Fruit fly (Drosophila melanogaster) whole organism, embryonic: ENCODE data around the gene CG15553.

ENCODE experiments used
- Adf1 ChIP-seq: fragments of 200-800 bp; sonication (Bioruptor generic); IDR thresholded peaks from 2 replicates; pipeline ENCODE4 v1.3.6; 2022; ENCODE audit warnings: missing biosample characterization, missing genetic modification characterization
- Atf6 ChIP-seq: fragments of 200-800 bp; sonication (Bioruptor generic); IDR thresholded peaks from 2 replicates; pipeline ENCODE4 v1.3.6; 2022; ENCODE audit warnings: missing biosample characterization, missing genetic modification characterization
- CG11093 ChIP-seq: fragments of 200-800 bp; sonication (Bioruptor generic); IDR thresholded peaks from 3 replicates; pipeline ENCODE4 v1.3.6; 2022; ENCODE audit warnings: missing biosample characterization, missing genetic modification characterization
- CG12155 ChIP-seq: fragments of 200-800 bp; sonication (Bioruptor generic); optimal IDR thresholded peaks from 3 replicates; lab custom pipeline; 2016; ENCODE audit warnings: missing biosample characterization, missing genetic modification characterization
- CG1233 ChIP-seq: fragments of 200-800 bp; sonication (Bioruptor generic); optimal IDR thresholded peaks from 4 replicates; lab custom pipeline; 2018; ENCODE audit warnings: missing biosample characterization, mild to moderate bottlenecking, missing genetic modification characterization
- CG15514 ChIP-seq: fragments of 200-800 bp; sonication (Bioruptor generic); optimal IDR thresholded peaks from 3 replicates; lab custom pipeline; 2017; ENCODE audit warnings: missing biosample characterization, missing genetic modification characterization, mild to moderate bottlenecking, moderate library complexity, missing genetic modification reagents
- CG16863 ChIP-seq: fragments of 200-800 bp; sonication (Bioruptor generic); optimal IDR thresholded peaks from 3 replicates; lab custom pipeline; 2016; ENCODE audit warnings: missing biosample characterization, missing genetic modification characterization
- CG17361 ChIP-seq: fragments of 200-800 bp; sonication (Bioruptor generic); IDR thresholded peaks from 3 replicates; pipeline ENCODE4 v1.3.6; 2022; ENCODE audit warnings: missing biosample characterization, missing genetic modification characterization
- CG17385 ChIP-seq: fragments of 200-800 bp; sonication (Bioruptor generic); optimal IDR thresholded peaks from 3 replicates; lab custom pipeline; 2018; ENCODE audit warnings: missing biosample characterization, mild to moderate bottlenecking, missing genetic modification characterization
- CG17612 ChIP-seq: fragments of 200-800 bp; sonication (Bioruptor generic); IDR thresholded peaks from 2 replicates; pipeline ENCODE4 v1.3.6; 2022; ENCODE audit warnings: missing biosample characterization, missing genetic modification characterization
- CG4282 ChIP-seq: fragments of 200-800 bp; sonication (Bioruptor generic); optimal IDR thresholded peaks from 2 replicates; lab custom pipeline; 2016; ENCODE audit warnings: missing biosample characterization, missing genetic modification characterization
- CG5953 ChIP-seq: fragments of 200-800 bp; sonication (Bioruptor generic); IDR thresholded peaks from 2 replicates; pipeline ENCODE4 v1.3.6; 2022; ENCODE audit warnings: missing biosample characterization, missing genetic modification characterization
- CG8290 ChIP-seq, 3 experiments: fragments of 200-800 bp; sonication (Bioruptor generic); optimal IDR thresholded peaks; 2 replicates each; lab custom pipeline; 2016 to 2019; ENCODE audit warnings: missing biosample characterization in 3 of 3, missing genetic modification characterization in 3 of 3, mild to moderate bottlenecking in 2 of 3, moderate library complexity in 1 of 3
- CG8924 ChIP-seq: fragments of 200-800 bp; optimal IDR thresholded peaks from 3 replicates; lab custom pipeline; 2019; ENCODE audit warnings: missing biosample characterization, mild to moderate bottlenecking, missing genetic modification characterization, moderate library complexity
- CG9727 ChIP-seq: fragments of 200-800 bp; sonication (Bioruptor generic); optimal IDR thresholded peaks from 3 replicates; lab custom pipeline; 2017; ENCODE audit warnings: missing biosample characterization, mild to moderate bottlenecking, missing genetic modification characterization
- Camta ChIP-seq: fragments of 200-800 bp; sonication (Bioruptor generic); optimal IDR thresholded peaks from 2 replicates; lab custom pipeline; 2016; ENCODE audit warnings: missing biosample characterization, missing genetic modification characterization
- CrebB ChIP-seq: fragments of 200-800 bp; sonication (Bioruptor generic); optimal IDR thresholded peaks from 3 replicates; lab custom pipeline; 2018; ENCODE audit warnings: missing biosample characterization, mild to moderate bottlenecking, missing genetic modification characterization
- Dll ChIP-seq: fragments of 200-800 bp; sonication (Bioruptor generic); IDR thresholded peaks from 4 replicates; pipeline ENCODE4 v1.3.6; 2022; ENCODE audit warnings: missing biosample characterization, missing genetic modification characterization; ENCODE audit not compliant: partially characterized antibody
- Fer1 ChIP-seq: fragments of 200-800 bp; sonication (Bioruptor generic); optimal IDR thresholded peaks from 2 replicates; lab custom pipeline; 2017; ENCODE audit warnings: missing biosample characterization, mild to moderate bottlenecking, missing genetic modification characterization
- Gug ChIP-seq: fragments of 200-800 bp; sonication (Bioruptor generic); IDR thresholded peaks from 4 replicates; pipeline ENCODE4 v1.3.6; 2022; ENCODE audit warnings: missing biosample characterization, missing genetic modification characterization
- H15 ChIP-seq: fragments of 200-800 bp; sonication (Bioruptor generic); IDR thresholded peaks from 3 replicates; pipeline ENCODE4 v1.3.6; 2022; ENCODE audit warnings: missing biosample characterization, missing genetic modification characterization
- Myb ChIP-seq: fragments of 200-800 bp; sonication (Bioruptor generic); optimal IDR thresholded peaks from 2 replicates; lab custom pipeline; 2016; ENCODE audit warnings: missing biosample characterization, missing genetic modification characterization
- Nf-YB ChIP-seq: fragments of 200-800 bp; sonication (Bioruptor generic); optimal IDR thresholded peaks from 3 replicates; lab custom pipeline; 2019; ENCODE audit warnings: missing biosample characterization, mild to moderate bottlenecking, missing genetic modification characterization, moderate library complexity
- Sry-δ ChIP-seq: fragments of 200-800 bp; sonication (Bioruptor generic); optimal IDR thresholded peaks from 2 replicates; lab custom pipeline; 2016; ENCODE audit warnings: missing biosample characterization, missing genetic modification characterization
- Ssrp ChIP-seq: fragments of 200-800 bp; sonication (Bioruptor generic); optimal IDR thresholded peaks from 2 replicates; lab custom pipeline; 2018; ENCODE audit warnings: missing biosample characterization, mild to moderate bottlenecking, missing genetic modification characterization, moderate library complexity
- cad ChIP-seq: fragments of >200 bp; optimal IDR thresholded peaks from 2 replicates; lab custom pipeline; 2017; ENCODE audit warnings: missing biosample characterization, missing genetic modification characterization
- cwo ChIP-seq: fragments of 200-800 bp; sonication (Bioruptor generic); optimal IDR thresholded peaks from 3 replicates; lab custom pipeline; 2017; ENCODE audit warnings: missing biosample characterization, missing genetic modification characterization, mild to moderate bottlenecking, moderate library complexity, missing genetic modification reagents
- dan ChIP-seq: fragments of 200-800 bp; sonication (Bioruptor generic); IDR thresholded peaks from 2 replicates; pipeline ENCODE4 v1.3.6; 2022; ENCODE audit warnings: missing biosample characterization, missing genetic modification characterization
- en ChIP-seq: fragments of 200-800 bp; sonication (Bioruptor generic); optimal IDR thresholded peaks from 2 replicates; lab custom pipeline; 2016; ENCODE audit warnings: missing biosample characterization, missing genetic modification characterization
- fd96Cb ChIP-seq: fragments of 200-800 bp; sonication (Bioruptor generic); optimal IDR thresholded peaks from 2 replicates; lab custom pipeline; 2018; ENCODE audit warnings: missing biosample characterization, mild to moderate bottlenecking, missing genetic modification characterization, moderate library complexity
- ftz-f1 ChIP-seq: fragments of 200-800 bp; sonication (Bioruptor generic); optimal IDR thresholded peaks from 2 replicates; lab custom pipeline; 2016; ENCODE audit warnings: missing biosample characterization, missing genetic modification characterization
- hkb ChIP-seq, 2 experiments: fragments of 200-800 bp in 1 of 2; fragments of >200 bp in 1 of 2; sonication (Bioruptor generic) in 1 of 2; IDR thresholded peaks in 1 of 2; optimal IDR thresholded peaks in 1 of 2; 2 replicates each; pipeline versions ENCODE4 v1.3.6 to Lab custom; 2017 to 2022; ENCODE audit warnings: missing biosample characterization in 1 of 2, missing genetic modification characterization in 1 of 2
- knrl ChIP-seq: fragments of 200-800 bp; sonication (Bioruptor generic); IDR thresholded peaks from 3 replicates; pipeline ENCODE4 v1.3.6; 2022; ENCODE audit warnings: missing biosample characterization, missing genetic modification characterization; ENCODE audit not compliant: partially characterized antibody
- odd ChIP-seq: fragments of 200-800 bp; sonication (Bioruptor generic); optimal IDR thresholded peaks from 2 replicates; lab custom pipeline; 2017; ENCODE audit warnings: missing biosample characterization, mild to moderate bottlenecking, missing genetic modification characterization
- onecut ChIP-seq: fragments of 200-800 bp; sonication (Bioruptor generic); IDR thresholded peaks from 2 replicates; pipeline ENCODE4 v1.3.6; 2022; ENCODE audit warnings: missing biosample characterization, missing genetic modification characterization
- org-1 ChIP-seq: fragments of 200-800 bp; sonication (Bioruptor generic); optimal IDR thresholded peaks from 2 replicates; lab custom pipeline; 2017; ENCODE audit warnings: missing biosample characterization, missing genetic modification characterization
- otp ChIP-seq: fragments of 200-800 bp; sonication (Bioruptor generic); IDR thresholded peaks from 3 replicates; pipeline ENCODE4, ENCODE4 v1.3.6; 2022; ENCODE audit warnings: missing biosample characterization, missing genetic modification characterization
- pros ChIP-seq: fragments of 200-800 bp; sonication (Bioruptor generic); optimal IDR thresholded peaks from 3 replicates; lab custom pipeline; 2019; ENCODE audit warnings: missing biosample characterization, mild to moderate bottlenecking, missing genetic modification characterization, moderate library complexity
- ranshi ChIP-seq: fragments of 200-800 bp; sonication (Bioruptor generic); IDR thresholded peaks from 2 replicates; pipeline ENCODE4 v1.3.6; 2022; ENCODE audit warnings: missing biosample characterization, missing genetic modification characterization
- run ChIP-seq: fragments of 200-800 bp; sonication (Bioruptor generic); optimal IDR thresholded peaks from 3 replicates; lab custom pipeline; 2018; ENCODE audit warnings: missing biosample characterization, mild to moderate bottlenecking, missing genetic modification characterization
- sc ChIP-seq, 3 experiments: fragments of >200 bp in 2 of 3; fragments of 200-800 bp in 1 of 3; sonication (Bioruptor generic) in 1 of 3; optimal IDR thresholded peaks; 2 replicates in 2 of 3; 3 replicates in 1 of 3; lab custom pipeline; 2017; ENCODE audit warnings: mild to moderate bottlenecking in 1 of 3, missing biosample characterization in 1 of 3, missing genetic modification characterization in 1 of 3, missing genetic modification reagents in 1 of 3
- sr ChIP-seq: fragments of 200-800 bp; sonication (Bioruptor generic); IDR thresholded peaks from 3 replicates; pipeline ENCODE4 v1.3.6; 2022; ENCODE audit warnings: missing biosample characterization, missing genetic modification characterization
- toy ChIP-seq: fragments of 200-800 bp; sonication (Bioruptor generic); IDR thresholded peaks from 2 replicates; pipeline ENCODE4 v1.3.6; 2022; ENCODE audit warnings: missing biosample characterization, missing genetic modification characterization
- trh ChIP-seq: fragments of 200-800 bp; sonication (Bioruptor generic); optimal IDR thresholded peaks from 2 replicates; lab custom pipeline; 2016; ENCODE audit warnings: missing biosample characterization, missing genetic modification characterization
- ttk ChIP-seq: fragments of 200-800 bp; sonication (Bioruptor generic); IDR thresholded peaks from 2 replicates; pipeline ENCODE4 v2.1.2; 2022; ENCODE audit warnings: missing biosample characterization, missing genetic modification characterization
- usp ChIP-seq: fragments of >200 bp; optimal IDR thresholded peaks from 2 replicates; lab custom pipeline; 2017; ENCODE audit warnings: missing biosample characterization, missing genetic modification characterization
- wdn ChIP-seq: fragments of 200-800 bp; sonication (Bioruptor generic); IDR thresholded peaks from 2 replicates; pipeline ENCODE4 v1.3.6; 2022; ENCODE audit warnings: missing biosample characterization, missing genetic modification characterization

CG15553 gene

DNA sequence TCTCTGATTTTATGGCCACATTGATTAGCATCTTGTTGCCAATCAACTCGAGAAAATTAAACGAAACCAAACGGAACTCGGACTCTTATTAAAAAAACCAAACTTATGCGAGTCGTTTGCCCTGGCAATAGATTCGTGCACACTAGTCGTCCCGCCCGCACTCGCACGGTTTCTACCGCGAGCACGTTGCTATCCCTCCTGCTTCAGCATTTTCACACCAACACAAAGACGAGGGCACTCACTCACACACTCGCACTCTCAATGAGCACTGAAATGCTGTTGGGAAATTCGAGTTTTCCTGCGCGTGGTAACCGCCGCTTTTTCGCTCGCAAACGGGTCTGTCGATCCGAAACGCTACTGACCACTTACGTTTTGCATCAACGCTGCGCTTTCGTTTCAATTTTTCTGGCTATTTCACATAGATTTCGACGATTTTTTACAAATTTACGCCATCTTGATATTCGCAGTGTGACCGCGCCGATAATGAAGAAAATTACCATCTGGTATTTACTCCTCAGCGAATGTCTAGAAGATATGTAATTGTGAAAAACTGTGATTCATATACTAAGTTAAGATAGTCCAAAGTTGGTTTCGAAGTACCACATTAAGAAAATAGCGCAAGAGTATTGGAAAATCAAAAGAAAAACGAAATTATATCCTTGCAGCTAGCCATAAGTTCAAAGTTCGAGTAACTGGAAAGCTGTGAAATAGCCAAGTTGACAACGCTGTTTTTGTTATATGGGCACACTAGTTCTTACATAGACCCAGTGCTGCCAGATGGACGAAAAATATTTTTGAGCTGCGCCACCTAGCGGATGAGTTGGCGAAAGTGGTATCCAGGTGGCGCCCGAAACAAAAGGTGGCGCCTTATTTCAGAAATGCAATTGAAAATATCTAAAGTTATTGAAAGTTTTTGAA lies 40.0 kb downstream of the CG15553 start, which contains the start of gene dco (continued):
- TF ChIP-seq CG16863 (GFP tag; lab: Kevin White, UChicago), result peak; percentile 71
- TF ChIP-seq Sry-δ, result peak; percentile 55
- no peak for TF ChIP-seq sc (optimal IDR thresholded peaks at IDR 0.05; lab: Kevin White, UChicago)
- TF ChIP-seq sc (GFP tag; optimal IDR thresholded peaks at IDR 0.05; lab: Kevin White, UChicago), result no peak
- TF ChIP-seq CG17385 (GFP tag; lab: Kevin White, UChicago), result peak; percentile 40
- TF ChIP-seq CG8290 (GFP tag; optimal IDR thresholded peaks at IDR 0.05; lab: Kevin White, UChicago), result peak; percentile 77
- TF ChIP-seq CG8290 (tag; optimal IDR thresholded peaks at IDR 0.05; lab: Kevin White, UChicago), result peak in 1 of 2 experiments; percentile 76
- peak; percentile 70 for TF ChIP-seq CG17612 (GFP tag; lab: Robert Waterston, UW)
- no peak for TF ChIP-seq Nf-YB (GFP tag; lab: Kevin White, UChicago)
- TF ChIP-seq H15 (GFP tag; lab: Robert Waterston, UW), result peak; percentile 77; the same call in 2 of the 3 replicates
- no peak for TF ChIP-seq usp
- TF ChIP-seq en (GFP tag; lab: Kevin White, UChicago), result no peak
- peak; percentile 37; the same call in 1 of the 2 replicates for TF ChIP-seq wdn (GFP tag; lab: Robert Waterston, UW)
- TF ChIP-seq cwo, result no peak
- peak; percentile 21 for TF ChIP-seq ftz-f1
- TF ChIP-seq CrebB (tag; lab: Kevin White, UChicago), result no peak
- peak; percentile 13; the same call in 1 of the 3 replicates for TF ChIP-seq sr
- peak; percentile 19 for TF ChIP-seq run (tag; lab: Kevin White, UChicago)
- peak; percentile 22; the same call in 1 of the 3 replicates for TF ChIP-seq knrl (GFP tag; lab: Robert Waterston, UW)
- TF ChIP-seq Atf6 (GFP tag; lab: Robert Waterston, UW), result peak; percentile 19; the same call in 1 of the 2 replicates
- TF ChIP-seq Myb, result peak; percentile 58
- TF ChIP-seq onecut (GFP tag; lab: Robert Waterston, UW), result peak; percentile 81
- peak; percentile 67 for TF ChIP-seq Camta (GFP tag; lab: Kevin White, UChicago)
- TF ChIP-seq ttk (GFP tag; lab: Robert Waterston, UW), result peak; percentile 77; the same call in 1 of the 2 replicates
- peak; percentile 5 for TF ChIP-seq Fer1 (GFP tag; lab: Kevin White, UChicago)
- no peak for TF ChIP-seq CG4282 (GFP tag; lab: Kevin White, UChicago)
- peak; percentile 59 for TF ChIP-seq CG8924 (tag; lab: Kevin White, UChicago)
- peak; percentile 55; the same call in 2 of the 3 replicates for TF ChIP-seq CG11093 (GFP tag; lab: Robert Waterston, UW)
- no peak; the same call in 2 of the 3 replicates for TF ChIP-seq otp
- no peak for TF ChIP-seq cad (GFP tag; lab: Kevin White, UChicago)
- TF ChIP-seq CG5953 (GFP tag; lab: Robert Waterston, UW), result peak; percentile 41; the same call in 1 of the 2 replicates
- TF ChIP-seq CG1233 (GFP tag; lab: Kevin White, UChicago), result peak; percentile 32
- no peak for TF ChIP-seq Dll (GFP tag; lab: Robert Waterston, UW)
- TF ChIP-seq trh (GFP tag; lab: Kevin White, UChicago), result peak; percentile 24
- peak; percentile 82 for TF ChIP-seq ranshi (GFP tag; lab: Robert Waterston, UW)
- TF ChIP-seq hkb (optimal IDR thresholded peaks at IDR 0.05; lab: Kevin White, UChicago), result peak; percentile 90
- peak; percentile 64 for TF ChIP-seq hkb (GFP tag; IDR thresholded peaks at IDR 0.05; lab: Robert Waterston, UW)
- no peak for TF ChIP-seq odd (GFP tag; lab: Kevin White, UChicago)
- no peak for TF ChIP-seq Adf1 (GFP tag; lab: Robert Waterston, UW)
- TF ChIP-seq org-1 (GFP tag; lab: Kevin White, UChicago), result no peak
- peak; percentile 58 for TF ChIP-seq CG17361 (GFP tag; lab: Robert Waterston, UW)
- no peak for TF ChIP-seq dan (GFP tag; lab: Robert Waterston, UW)
- TF ChIP-seq toy (GFP tag; lab: Robert Waterston, UW), result no peak
- peak; percentile 93 for TF ChIP-seq Gug
- TF ChIP-seq CG15514 (GFP tag; lab: Kevin White, UChicago), result peak; percentile 61
- no peak for TF ChIP-seq pros (GFP tag; lab: Kevin White, UChicago)
- peak; percentile 59 for TF ChIP-seq fd96Cb
- TF ChIP-seq CG9727 (GFP tag; lab: Kevin White, UChicago), result peak; percentile 32
- TF ChIP-seq CG12155 (GFP tag; lab: Kevin White, UChicago), result peak; percentile 51
- peak; percentile 18 for TF ChIP-seq Ssrp (tag; lab: Kevin White, UChicago)
